In genomic region chrIII:3065876-3066509, ce11 we compare ENCODE assay signal across 1 worm cellular context.
TF ChIP-seq lines count a peak whose summit lies in the region.

No protein-coding gene starts in this region.

TF ChIP-seq in whole organism, L1 larva, 84 proteins besides CTCF, POLR2A, EP300 and RAD21 (continued from another document):
- TF ChIP-seq hpl-2 (GFP tag; optimal IDR thresholded peaks at IDR 0.05; lab: Kevin White, UChicago): no peak
- TF ChIP-seq tbx-2 (tag; optimal IDR thresholded peaks at IDR 0.05; lab: Kevin White, UChicago): peak; percentile 57
- peak in 2 of 3 experiments; percentile 10 to 32 for TF ChIP-seq ceh-82 (tag; optimal IDR thresholded peaks at IDR 0.05; lab: Kevin White, UChicago)
- no peak for TF ChIP-seq irx-1 (tag; optimal IDR thresholded peaks at IDR 0.05; lab: Kevin White, UChicago)
- peak; percentile 68 for TF ChIP-seq nhr-20 (tag; optimal IDR thresholded peaks at IDR 0.05; lab: Kevin White, UChicago)
- no peak for TF ChIP-seq mdl-1 (tag; optimal IDR thresholded peaks at IDR 0.05; lab: Kevin White, UChicago)
- no peak for TF ChIP-seq egl-27 (tag; optimal IDR thresholded peaks at IDR 0.05; lab: Kevin White, UChicago)
- TF ChIP-seq ceh-8 (GFP tag; optimal IDR thresholded peaks at IDR 0.05; lab: Kevin White, UChicago): no peak
- TF ChIP-seq zag-1 (tag; optimal IDR thresholded peaks at IDR 0.05; lab: Kevin White, UChicago): no peak
- TF ChIP-seq ceh-88 (GFP tag; IDR thresholded peaks at IDR 0.05; lab: Robert Waterston, UW): no peak
- TF ChIP-seq ceh-63 (GFP tag; optimal IDR thresholded peaks at IDR 0.05; lab: Kevin White, UChicago): no peak
- TF ChIP-seq zip-4 (GFP tag; optimal IDR thresholded peaks at IDR 0.05; lab: Kevin White, UChicago): no peak
- no peak for TF ChIP-seq aha-1 (tag; optimal IDR thresholded peaks at IDR 0.05; lab: Kevin White, UChicago)
- TF ChIP-seq sox-4 (tag; optimal IDR thresholded peaks at IDR 0.05; lab: Kevin White, UChicago): no peak
- TF ChIP-seq sup-37 (GFP tag; optimal IDR thresholded peaks at IDR 0.05; lab: Kevin White, UChicago): peak; percentile 58
- peak; percentile 20 for TF ChIP-seq nhr-11 (tag; optimal IDR thresholded peaks at IDR 0.05; lab: Kevin White, UChicago)
- peak; percentile 33 for TF ChIP-seq xbp-1 (tag; optimal IDR thresholded peaks at IDR 0.05; lab: Kevin White, UChicago)
- no peak for TF ChIP-seq lin-15B (tag; optimal IDR thresholded peaks at IDR 0.05; lab: Kevin White, UChicago)
- peak; percentile 34 for TF ChIP-seq vab-15 (tag; optimal IDR thresholded peaks at IDR 0.05; lab: Kevin White, UChicago)
- TF ChIP-seq nhr-47 (tag; optimal IDR thresholded peaks at IDR 0.05; lab: Kevin White, UChicago): peak; percentile 55
- no peak for TF ChIP-seq isw-1 (GFP tag; IDR thresholded peaks at IDR 0.05; lab: Robert Waterston, UW)
- no peak for TF ChIP-seq lin-39 (tag; optimal IDR thresholded peaks at IDR 0.05; lab: Kevin White, UChicago)
- peak; percentile 51 for TF ChIP-seq blmp-1 (tag; optimal IDR thresholded peaks at IDR 0.05; lab: Kevin White, UChicago)
- no peak for TF ChIP-seq ama-1 (optimal IDR thresholded peaks at IDR 0.05; lab: Kevin White, UChicago)
- TF ChIP-seq aly-2 (tag; optimal IDR thresholded peaks at IDR 0.05; lab: Kevin White, UChicago): no peak
- TF ChIP-seq dsc-1 (tag; optimal IDR thresholded peaks at IDR 0.05; lab: Kevin White, UChicago): no peak
- TF ChIP-seq unc-62 (GFP tag; optimal IDR thresholded peaks at IDR 0.05; lab: Kevin White, UChicago): no peak
- no peak for TF ChIP-seq hlh-4 (tag; optimal IDR thresholded peaks at IDR 0.05; lab: Kevin White, UChicago)
- TF ChIP-seq ztf-4 (tag; optimal IDR thresholded peaks at IDR 0.05; lab: Kevin White, UChicago): no peak
- no peak for TF ChIP-seq fkh-8 (tag; optimal IDR thresholded peaks at IDR 0.05; lab: Kevin White, UChicago)
- TF ChIP-seq grh-1 (GFP tag; IDR thresholded peaks at IDR 0.05; lab: Robert Waterston, UW): no peak
- TF ChIP-seq rnt-1 (tag; optimal IDR thresholded peaks at IDR 0.05; lab: Kevin White, UChicago): peak; percentile 79
- TF ChIP-seq nhr-77 (tag; optimal IDR thresholded peaks at IDR 0.05; lab: Kevin White, UChicago): peak; percentile 85
- peak; percentile 39 for TF ChIP-seq C16A3.4 (tag; optimal IDR thresholded peaks at IDR 0.05; lab: Kevin White, UChicago)
- no peak for TF ChIP-seq F16B12.6 (tag; optimal IDR thresholded peaks at IDR 0.05; lab: Kevin White, UChicago)
- peak; percentile 47 to 68 for TF ChIP-seq efl-1 (optimal IDR thresholded peaks at IDR 0.05; lab: Kevin White, UChicago)
- peak; percentile 32 to 95 for TF ChIP-seq efl-1 (GFP tag; optimal IDR thresholded peaks at IDR 0.05 in 1 of 2; lab: Kevin White, UChicago)
- no peak for TF ChIP-seq tlp-1 (tag; optimal IDR thresholded peaks at IDR 0.05; lab: Kevin White, UChicago)
